Fruit fly (Drosophila melanogaster) whole organism, embryonic: ENCODE data around the gene Lcp65Ab1.

Experiments
- ATbp ChIP-seq: fragments of 200-800 bp; sonication (Bioruptor generic); optimal IDR thresholded peaks from 2 replicates; lab custom pipeline; 2017; ENCODE audit warnings: missing biosample characterization, mild to moderate bottlenecking, missing genetic modification characterization, missing genetic modification reagents
- Awh ChIP-seq: fragments of 200-800 bp; sonication (Bioruptor generic); IDR thresholded peaks from 2 replicates; pipeline ENCODE4, ENCODE4 v1.3.6; 2022; ENCODE audit warnings: missing biosample characterization, missing genetic modification characterization
- BtbVII ChIP-seq: fragments of 200-800 bp; sonication (Bioruptor generic); optimal IDR thresholded peaks from 3 replicates; lab custom pipeline; 2017; ENCODE audit warnings: missing biosample characterization, mild to moderate bottlenecking, missing genetic modification characterization
- CG10209 ChIP-seq: fragments of 200-800 bp; sonication (Bioruptor generic); optimal IDR thresholded peaks from 3 replicates; lab custom pipeline; 2017; ENCODE audit warnings: missing biosample characterization, mild to moderate bottlenecking, missing genetic modification characterization, missing genetic modification reagents
- CG1024 ChIP-seq: fragments of 200-800 bp; sonication (Bioruptor generic); IDR thresholded peaks from 2 replicates; pipeline ENCODE4 v1.3.6; 2022; ENCODE audit warnings: missing biosample characterization, missing genetic modification characterization
- CG11504 ChIP-seq: fragments of 200-800 bp; sonication (Bioruptor generic); optimal IDR thresholded peaks from 3 replicates; lab custom pipeline; 2019; ENCODE audit warnings: missing biosample characterization, mild to moderate bottlenecking, missing genetic modification characterization, moderate library complexity
- CG12104 ChIP-seq: fragments of 200-800 bp; sonication (Bioruptor generic); optimal IDR thresholded peaks from 3 replicates; lab custom pipeline; 2016; ENCODE audit warnings: missing biosample characterization, missing genetic modification characterization
- CG1233 ChIP-seq: fragments of 200-800 bp; sonication (Bioruptor generic); optimal IDR thresholded peaks from 4 replicates; lab custom pipeline; 2018; ENCODE audit warnings: missing biosample characterization, mild to moderate bottlenecking, missing genetic modification characterization
- CG14050 ChIP-seq: fragments of 200-800 bp; sonication (Bioruptor generic); IDR thresholded peaks from 3 replicates; pipeline ENCODE4 v1.3.6; 2022; ENCODE audit warnings: missing biosample characterization, missing genetic modification characterization
- CG15011 ChIP-seq: fragments of 200-800 bp; sonication (Bioruptor generic); optimal IDR thresholded peaks from 3 replicates; lab custom pipeline; 2018; ENCODE audit warnings: missing biosample characterization, mild to moderate bottlenecking, missing genetic modification characterization
- CG2678 ChIP-seq: fragments of 200-800 bp; sonication (Bioruptor generic); optimal IDR thresholded peaks from 3 replicates; lab custom pipeline; 2019; ENCODE audit warnings: missing biosample characterization, mild to moderate bottlenecking, missing genetic modification characterization, moderate library complexity
- CG30403 ChIP-seq: fragments of 200-800 bp; sonication (Bioruptor generic); optimal IDR thresholded peaks from 3 replicates; lab custom pipeline; 2016; ENCODE audit warnings: missing biosample characterization, missing genetic modification characterization
- CG3065 ChIP-seq: fragments of 200-800 bp; sonication (Bioruptor generic); optimal IDR thresholded peaks from 2 replicates; lab custom pipeline; 2016; ENCODE audit warnings: missing biosample characterization, missing genetic modification characterization
- CG31441 ChIP-seq: fragments of 200-800 bp; sonication (Bioruptor generic); IDR thresholded peaks from 2 replicates; pipeline ENCODE4 v1.3.6; 2022; ENCODE audit warnings: missing biosample characterization, missing genetic modification characterization
- CG4820 ChIP-seq: fragments of 200-800 bp; sonication (Bioruptor generic); optimal IDR thresholded peaks from 3 replicates; lab custom pipeline; 2016; ENCODE audit warnings: missing biosample characterization, missing genetic modification characterization
- CG5180 ChIP-seq: fragments of 200-800 bp; sonication (Bioruptor generic); optimal IDR thresholded peaks from 3 replicates; lab custom pipeline; 2017; ENCODE audit warnings: missing biosample characterization, missing genetic modification characterization, mild to moderate bottlenecking, moderate library complexity, missing genetic modification reagents
- CHES-1-like ChIP-seq: fragments of 200-800 bp; sonication (Bioruptor generic); optimal IDR thresholded peaks from 2 replicates; lab custom pipeline; 2016; ENCODE audit warnings: missing biosample characterization, missing genetic modification characterization
- Dbx ChIP-seq: fragments of 200-800 bp; sonication (Bioruptor generic); IDR thresholded peaks from 3 replicates; pipeline ENCODE4 v1.3.6; 2022; ENCODE audit warnings: missing biosample characterization, missing genetic modification characterization
- Eip74EF ChIP-seq, 2 experiments: fragments of 200-800 bp in 1 of 2; fragments of >200 bp in 1 of 2; sonication (Bioruptor generic) in 1 of 2; optimal IDR thresholded peaks; 2 replicates each; lab custom pipeline; 2017 to 2019; ENCODE audit warnings: missing biosample characterization in 2 of 2, missing genetic modification characterization in 2 of 2, mild to moderate bottlenecking in 1 of 2, moderate library complexity in 1 of 2
- HLHmδ ChIP-seq: fragments of 200-800 bp; sonication (Bioruptor generic); optimal IDR thresholded peaks from 2 replicates; lab custom pipeline; 2018; ENCODE audit warnings: missing biosample characterization, mild to moderate bottlenecking, missing genetic modification characterization, moderate library complexity
- MTF-1 ChIP-seq: fragments of 200-800 bp; sonication (Bioruptor generic); optimal IDR thresholded peaks from 2 replicates; lab custom pipeline; 2018; ENCODE audit warnings: missing biosample characterization, mild to moderate bottlenecking, missing genetic modification characterization, borderline replicate concordance
- Mrtf ChIP-seq: fragments of 200-800 bp; sonication (Bioruptor generic); IDR thresholded peaks from 3 replicates; pipeline ENCODE4 v1.3.6; 2022; ENCODE audit warnings: missing biosample characterization, missing genetic modification characterization
- Neu2 ChIP-seq: fragments of 200-800 bp; sonication (Bioruptor generic); optimal IDR thresholded peaks from 3 replicates; lab custom pipeline; 2016; ENCODE audit warnings: missing biosample characterization, missing genetic modification characterization, borderline replicate concordance
- Nf-YA ChIP-seq: fragments of 200-800 bp; sonication (Bioruptor generic); IDR thresholded peaks from 2 replicates; pipeline ENCODE4 v1.3.6; 2022; ENCODE audit warnings: missing biosample characterization, missing genetic modification characterization
- Optix ChIP-seq: fragments of 200-800 bp; sonication (Bioruptor generic); IDR thresholded peaks from 3 replicates; pipeline ENCODE4 v1.3.6; 2022; ENCODE audit warnings: missing biosample characterization, missing genetic modification characterization
- PHDP ChIP-seq: fragments of 200-800 bp; sonication (Bioruptor generic); optimal IDR thresholded peaks from 3 replicates; lab custom pipeline; 2018; ENCODE audit warnings: missing biosample characterization, mild to moderate bottlenecking, missing genetic modification characterization, moderate library complexity
- Ssrp ChIP-seq: fragments of 200-800 bp; sonication (Bioruptor generic); optimal IDR thresholded peaks from 2 replicates; lab custom pipeline; 2018; ENCODE audit warnings: missing biosample characterization, mild to moderate bottlenecking, missing genetic modification characterization, moderate library complexity
- Trl ChIP-seq, 3 experiments: fragments of >200 bp in 2 of 3; fragments of 200-800 bp in 1 of 3; sonication (Bioruptor generic) in 1 of 3; optimal IDR thresholded peaks; 2 replicates in 1 of 3; 3 replicates in 2 of 3; lab custom pipeline; 2016 to 2017; ENCODE audit warnings: missing biosample characterization in 1 of 3, missing genetic modification characterization in 1 of 3
- YL-1 ChIP-seq: fragments of 200-800 bp; sonication (Bioruptor generic); optimal IDR thresholded peaks from 3 replicates; lab custom pipeline; 2017; ENCODE audit warnings: missing biosample characterization, mild to moderate bottlenecking, missing genetic modification characterization
- abd-A ChIP-seq: fragments of 200-800 bp; sonication (Bioruptor generic); optimal IDR thresholded peaks from 3 replicates; lab custom pipeline; 2019; ENCODE audit warnings: missing biosample characterization, mild to moderate bottlenecking, missing genetic modification characterization, moderate library complexity
- aop ChIP-seq: fragments of 200-800 bp; sonication (Bioruptor generic); IDR thresholded peaks from 2 replicates; pipeline ENCODE4 v1.3.6; 2022; ENCODE audit warnings: missing biosample characterization, missing genetic modification characterization
- cad ChIP-seq: fragments of >200 bp; optimal IDR thresholded peaks from 2 replicates; lab custom pipeline; 2017; ENCODE audit warnings: missing biosample characterization, missing genetic modification characterization
- chinmo ChIP-seq: fragments of 200-800 bp; sonication (Bioruptor generic); IDR thresholded peaks from 4 replicates; pipeline ENCODE4 v1.3.6; 2022; ENCODE audit warnings: missing biosample characterization, missing genetic modification characterization; ENCODE audit not compliant: partially characterized antibody
- dmrt11E ChIP-seq: fragments of 200-800 bp; sonication (Bioruptor generic); optimal IDR thresholded peaks from 3 replicates; lab custom pipeline; 2018; ENCODE audit warnings: missing biosample characterization, mild to moderate bottlenecking, missing genetic modification characterization, moderate library complexity
- eve ChIP-seq, 2 experiments: fragments of >200 bp; optimal IDR thresholded peaks; 2 replicates each; lab custom pipeline; 2017; ENCODE audit warnings: missing biosample characterization in 2 of 2, missing genetic modification characterization in 2 of 2
- her ChIP-seq: fragments of 200-800 bp; sonication (Bioruptor generic); optimal IDR thresholded peaks from 2 replicates; lab custom pipeline; 2016; ENCODE audit warnings: missing biosample characterization, missing genetic modification characterization
- luna ChIP-seq: fragments of 200-800 bp; sonication (Bioruptor generic); optimal IDR thresholded peaks from 2 replicates; lab custom pipeline; 2016; ENCODE audit warnings: missing biosample characterization, missing genetic modification characterization
- mirr ChIP-seq: fragments of 200-800 bp; sonication (Bioruptor generic); optimal IDR thresholded peaks from 3 replicates; lab custom pipeline; 2018; ENCODE audit warnings: missing biosample characterization, mild to moderate bottlenecking, missing genetic modification characterization
- nau ChIP-seq: fragments of 200-800 bp; sonication (Bioruptor generic); optimal IDR thresholded peaks from 3 replicates; lab custom pipeline; 2017; ENCODE audit warnings: missing biosample characterization, mild to moderate bottlenecking, missing genetic modification characterization, missing genetic modification reagents
- odd ChIP-seq: fragments of 200-800 bp; sonication (Bioruptor generic); optimal IDR thresholded peaks from 2 replicates; lab custom pipeline; 2017; ENCODE audit warnings: missing biosample characterization, mild to moderate bottlenecking, missing genetic modification characterization
- rib ChIP-seq: fragments of 200-800 bp; sonication (Bioruptor generic); IDR thresholded peaks from 2 replicates; pipeline ENCODE4 v1.3.6; 2022; ENCODE audit warnings: missing biosample characterization, missing genetic modification characterization
- sd ChIP-seq: fragments of 200-800 bp; sonication (Bioruptor generic); optimal IDR thresholded peaks from 3 replicates; lab custom pipeline; 2018; ENCODE audit warnings: missing biosample characterization, mild to moderate bottlenecking, missing genetic modification characterization, moderate library complexity
- sens ChIP-seq: fragments of 200-800 bp; sonication (Bioruptor generic); peaks from one replicate; lab custom pipeline; 2016; ENCODE audit warnings: missing biosample characterization, missing genetic modification characterization
- sr ChIP-seq: fragments of 200-800 bp; sonication (Bioruptor generic); IDR thresholded peaks from 3 replicates; pipeline ENCODE4 v1.3.6; 2022; ENCODE audit warnings: missing biosample characterization, missing genetic modification characterization
- tap ChIP-seq: fragments of 200-800 bp; optimal IDR thresholded peaks from 3 replicates; lab custom pipeline; 2019; ENCODE audit warnings: missing biosample characterization, mild to moderate bottlenecking, missing genetic modification characterization, moderate library complexity
- tll ChIP-seq, 2 experiments: fragments of 200-800 bp in 1 of 2; fragments of >200 bp in 1 of 2; sonication (Bioruptor generic) in 1 of 2; optimal IDR thresholded peaks; 2 replicates each; lab custom pipeline; 2017 to 2019; ENCODE audit warnings: missing biosample characterization in 2 of 2, missing genetic modification characterization in 2 of 2, mild to moderate bottlenecking in 1 of 2, moderate library complexity in 1 of 2
- vvl ChIP-seq: fragments of 200-800 bp; sonication (Bioruptor generic); IDR thresholded peaks from 2 replicates; pipeline ENCODE4 v1.3.6; 2022; ENCODE audit warnings: missing biosample characterization, missing genetic modification characterization

Gene Lcp65Ab1

DNA sequence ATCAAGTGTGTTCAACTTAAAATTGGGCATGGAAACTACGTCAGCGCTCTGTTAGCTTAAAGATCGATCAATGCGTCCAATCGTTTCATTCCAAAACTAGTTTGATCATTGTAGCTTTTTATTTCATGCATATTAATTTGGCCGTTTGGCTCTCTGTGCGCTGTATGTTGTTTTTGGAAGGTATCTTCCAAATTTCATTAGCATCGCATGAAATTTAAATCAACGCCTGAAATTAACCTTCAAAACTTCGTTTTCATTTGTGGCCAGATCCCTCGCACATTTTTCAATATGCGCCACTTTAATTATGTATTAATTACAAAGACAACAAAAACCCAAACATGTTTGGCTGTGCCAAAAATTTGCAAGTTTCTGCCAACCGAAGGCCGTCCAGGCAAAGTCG lies 10.8 kb upstream of the Lcp65Ab1 start:
- peak; percentile 79; the same call in 3 of the 4 replicates for TF ChIP-seq chinmo (GFP tag; lab: Robert Waterston, UW)
- no peak for TF ChIP-seq YL-1 (GFP tag; lab: Kevin White, UChicago)
- TF ChIP-seq rib (GFP tag; lab: Robert Waterston, UW) = peak; percentile 51; the same call in 1 of the 2 replicates
- no peak for TF ChIP-seq CG3065 (GFP tag; lab: Kevin White, UChicago)
- TF ChIP-seq abd-A = peak; percentile 62
- peak; percentile 51 for TF ChIP-seq sd
- peak; percentile 76 for TF ChIP-seq vvl (GFP tag; lab: Robert Waterston, UW)

DNA sequence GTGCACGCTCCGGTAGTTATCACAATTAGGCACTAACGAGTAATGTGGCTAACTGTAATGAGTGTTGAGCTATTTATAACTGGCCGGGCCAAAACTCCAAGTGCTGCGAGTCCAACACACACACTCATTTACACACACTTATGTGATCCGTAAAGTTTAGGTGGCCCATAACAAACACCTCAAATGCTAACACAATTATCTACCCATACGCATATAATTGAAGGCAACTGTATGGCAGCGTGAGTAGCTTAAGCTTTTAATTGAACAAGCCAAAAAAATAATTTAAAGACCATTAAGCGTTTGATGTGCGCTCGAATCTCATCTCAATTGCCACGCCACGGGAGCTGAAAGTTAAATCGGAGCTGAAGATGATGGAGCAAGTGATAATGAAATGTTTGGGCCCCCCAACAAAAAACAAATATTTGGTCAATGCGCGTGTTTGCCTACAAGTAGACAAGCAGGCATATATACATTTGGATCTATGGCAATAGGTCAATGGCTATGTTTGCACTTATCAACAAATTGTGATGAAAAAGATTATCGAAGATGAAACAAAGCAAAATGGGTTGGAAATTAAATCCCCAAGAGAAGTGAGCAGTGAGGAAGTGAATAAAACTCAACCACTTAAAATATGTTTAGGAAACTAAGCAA lies 9.3 kb upstream of the Lcp65Ab1 start, which contains the start of gene Cpr65Av:
Gene Cpr65Av, minus strand, starts transcription at position 51 of the 651 bp plus-strand sequence.
- TF ChIP-seq Nf-YA (GFP tag; lab: Robert Waterston, UW) (peak; percentile 33; the same call in 1 of the 2 replicates), Mrtf (GFP tag; lab: Robert Waterston, UW) (no peak), MTF-1 (GFP tag; lab: Kevin White, UChicago) (peak; percentile 35), her (no peak), odd (GFP tag; lab: Kevin White, UChicago) (peak; percentile 33), CG10209 (GFP tag; lab: Kevin White, UChicago) (peak; percentile 10), HLHmδ (GFP tag; lab: Kevin White, UChicago) (no peak), Optix (GFP tag; lab: Robert Waterston, UW) (no peak), Eip74EF (GFP tag; optimal IDR thresholded peaks at IDR 0.05; lab: Kevin White, UChicago) (peak in 1 of 2 experiments; percentile 11), tap (peak; percentile 42), CG1024 (no peak), nau (GFP tag; lab: Kevin White, UChicago) (peak; percentile 3), CG4820 (no peak), PHDP (tag; lab: Kevin White, UChicago) (peak; percentile 54), ATbp (GFP tag; lab: Kevin White, UChicago) (peak; percentile 62), aop (GFP tag; lab: Robert Waterston, UW) (no peak), Dbx (GFP tag; lab: Robert Waterston, UW) (no peak), BtbVII (peak; percentile 5), cad (GFP tag; lab: Kevin White, UChicago) (no peak), CG1233 (GFP tag; lab: Kevin White, UChicago) (peak; percentile 32), CG30403 (GFP tag; lab: Kevin White, UChicago) (no peak), sr (GFP tag; lab: Robert Waterston, UW) (0 out of 3 replicates have a peak, but pooled peaks have one; percentile 24), dmrt11E (tag; lab: Kevin White, UChicago) (no peak), CHES-1-like (no peak), CG14050 (peak; percentile 29; the same call in 1 of the 3 replicates), mirr (GFP tag; lab: Kevin White, UChicago) (peak; percentile 28), Ssrp (tag; lab: Kevin White, UChicago) (no peak), luna (no peak), CG31441 (GFP tag; lab: Robert Waterston, UW) (0 out of 2 replicates have a peak, but pooled peaks have one; percentile 12), CG5180 (GFP tag; lab: Kevin White, UChicago) (peak; percentile 30), CG15011 (GFP tag; lab: Kevin White, UChicago) (peak; percentile 6), Awh (GFP tag; lab: Robert Waterston, UW) (peak; percentile 55), Neu2 (GFP tag; lab: Kevin White, UChicago) (no peak), CG11504 (tag; lab: Kevin White, UChicago) (peak; percentile 12), CG2678 (peak; percentile 27), Trl (optimal IDR thresholded peaks at IDR 0.05; lab: Kevin White, UChicago) (no peak), Trl (GFP tag; optimal IDR thresholded peaks at IDR 0.05; lab: Kevin White, UChicago) (no peak), CG12104 (peak; percentile 14), tll (GFP tag; optimal IDR thresholded peaks at IDR 0.05; lab: Kevin White, UChicago) (no peak), eve (GFP tag; optimal IDR thresholded peaks at IDR 0.05; lab: Kevin White, UChicago) (peak in 1 of 2 experiments; percentile 21), sens (GFP tag; lab: Kevin White, UChicago) (peak; percentile 83)
